Worm (Caenorhabditis elegans) whole organism, mixed stage, embryonic: Measurements from ENCODE around the gene C08E3.15.

ENCODE experiments used
- nhr-28 ChIP-seq: fragments of 150-350 bp; optimal IDR thresholded peaks from 2 replicates; lab custom pipeline; 2014; ENCODE audit warnings: missing biosample characterization, missing genetic modification characterization
- pha-4 ChIP-seq: fragments of 150-350 bp; optimal IDR thresholded peaks from 2 replicates; lab custom pipeline; 2018; ENCODE audit warnings: missing biosample characterization, missing genetic modification reagents, missing genetic modification characterization

- no peak for TF ChIP-seq pha-4
- no peak for TF ChIP-seq nhr-28 (tag; lab: Kevin White, UChicago)
These were observed 17.1 kb downstream of the C08E3.15 start, which contains the start of gene fbxa-163 for ce11 chrII:1610630-1611029.
